Worm (Caenorhabditis elegans): ENCODE results near the gene srx-90.

Gene srx-90

DNA sequence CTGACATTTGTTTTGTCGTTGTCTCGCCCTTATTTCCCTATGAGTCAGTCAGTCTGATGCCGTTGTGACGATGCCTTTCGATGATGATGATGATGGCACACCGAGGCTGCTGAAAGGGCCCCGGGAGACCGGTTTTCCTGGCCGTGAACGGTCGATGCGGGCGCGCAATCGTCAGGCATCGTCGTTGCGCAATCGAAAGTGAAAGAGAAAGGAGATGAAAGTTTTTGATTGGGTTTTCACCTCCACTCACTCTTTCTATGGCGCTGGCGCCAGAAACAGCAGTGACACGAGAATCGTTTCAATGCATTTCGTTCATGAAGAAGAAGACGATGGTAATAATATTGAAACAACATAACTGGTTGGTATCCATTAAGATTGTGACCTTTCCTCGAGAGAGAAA, 48.0 kb upstream of the srx-90 start (continued):
- TF ChIP-seq dpl-1 (GFP tag; optimal IDR thresholded peaks at IDR 0.05) (no peak), ceh-32 (tag; optimal IDR thresholded peaks at IDR 0.05; ENCODE audit: poor library complexity) (no peak), nhr-28 (tag; optimal IDR thresholded peaks at IDR 0.05) (peak; percentile 58), egl-43 (GFP tag; IDR thresholded peaks at IDR 0.05) (peak; percentile 72; the same call in 1 of the 2 replicates), daf-8 (GFP tag; IDR thresholded peaks at IDR 0.05) (no peak), nhr-42 (GFP tag; IDR thresholded peaks at IDR 0.05) (no peak), nhr-6 (tag; optimal IDR thresholded peaks at IDR 0.05) (no peak), lin-29 (GFP tag; IDR thresholded peaks at IDR 0.05) (0 out of 2 replicates have a peak, but pooled peaks have one; percentile 25), F10B5.3 (tag; optimal IDR thresholded peaks at IDR 0.05) (no peak), ZK337.2 (GFP tag; IDR thresholded peaks at IDR 0.05) (no peak), zag-1 (tag; optimal IDR thresholded peaks at IDR 0.05) (no peak), php-3 (GFP tag; IDR thresholded peaks at IDR 0.05) (no peak), ceh-44 (GFP tag; IDR thresholded peaks at IDR 0.05) (no peak), vab-7 (GFP tag; IDR thresholded peaks at IDR 0.05) (no peak), mdt-29 (GFP tag; IDR thresholded peaks at IDR 0.05) (peak; percentile 31; the same call in 1 of the 2 replicates), jun-1 (tag; optimal IDR thresholded peaks at IDR 0.05) (no peak), unc-62 (GFP tag; optimal IDR thresholded peaks at IDR 0.05 in 1 of 2) (peak in 1 of 2 experiments; percentile 62), unc-62 (tag; optimal IDR thresholded peaks at IDR 0.05) (no peak), lin-38 (GFP tag; IDR thresholded peaks at IDR 0.05) (0 out of 2 replicates have a peak, but pooled peaks have one; percentile 16), nhr-76 (tag; optimal IDR thresholded peaks at IDR 0.05) (no peak), T20F7.1 (GFP tag; optimal IDR thresholded peaks at IDR 0.05) (no peak), T26A8.4 (GFP tag; IDR thresholded peaks at IDR 0.05) (0 out of 2 replicates have a peak, but pooled peaks have one; percentile 33), daf-16 (GFP tag; optimal IDR thresholded peaks at IDR 0.05) (no peak), daf-16 (tag; optimal IDR thresholded peaks at IDR 0.05) (no peak), ceh-82 (tag; optimal IDR thresholded peaks at IDR 0.05) (no peak), Y48G9A.11 (GFP tag; IDR thresholded peaks at IDR 0.05) (no peak), ZK546.5 (tag; optimal IDR thresholded peaks at IDR 0.05) (no peak), F49E8.2 (tag; optimal IDR thresholded peaks at IDR 0.05; ENCODE audit: borderline replicate concordance) (no peak), tag-97 (GFP tag; IDR thresholded peaks at IDR 0.05) (no peak), hlh-11 (tag; optimal IDR thresholded peaks at IDR 0.05) (peak; percentile 74), lin-13 (GFP tag; optimal IDR thresholded peaks at IDR 0.05) (no peak), ceh-62 (tag; optimal IDR thresholded peaks at IDR 0.05) (no peak), ceh-28 (tag; optimal IDR thresholded peaks at IDR 0.05) (no peak), mep-1 (tag; optimal IDR thresholded peaks at IDR 0.05) (peak; percentile 25), nhr-10 (tag; optimal IDR thresholded peaks at IDR 0.05) (no peak), lin-15B (tag; optimal IDR thresholded peaks at IDR 0.05) (no peak), dmd-6 (GFP tag; IDR thresholded peaks at IDR 0.05) (no peak), hmg-1.1 (GFP tag; IDR thresholded peaks at IDR 0.05) (peak; percentile 34; the same call in 1 of the 2 replicates), daf-19 (GFP tag; conservative IDR thresholded peaks at IDR 0.05) (no peak), hlh-30 (tag; optimal IDR thresholded peaks at IDR 0.05; ENCODE audit: insufficient read depth) (peak; percentile 36), mxl-2 (GFP tag; conservative IDR thresholded peaks at IDR 0.05) (no peak), D1046.2 (GFP tag; IDR thresholded peaks at IDR 0.05) (no peak), snpc-4 (tag; optimal IDR thresholded peaks at IDR 0.05) (no peak), lin-1 (GFP tag; IDR thresholded peaks at IDR 0.05) (no peak), cey-2 (tag; optimal IDR thresholded peaks at IDR 0.05; ENCODE audit: borderline replicate concordance, insufficient read depth) (no peak), zip-2 (tag; optimal IDR thresholded peaks at IDR 0.05) (no peak), tra-1 (GFP tag; IDR thresholded peaks at IDR 0.05) (no peak), nhr-41 (GFP tag; IDR thresholded peaks at IDR 0.05) (no peak), nhr-102 (tag; optimal IDR thresholded peaks at IDR 0.05) (no peak), gei-8 (GFP tag; optimal IDR thresholded peaks at IDR 0.05) (no peak), Y105C5A.15 (GFP tag; IDR thresholded peaks at IDR 0.05) (no peak), sdz-12 (GFP tag; optimal IDR thresholded peaks at IDR 0.05) (no peak), skn-1 (tag; optimal IDR thresholded peaks at IDR 0.05) (no peak)
